Worm (Caenorhabditis elegans): ENCODE measurements around the gene set-1.

ce11 chrIII:6467005-6467404 is 14.8 kb upstream of the set-1 start, which contains the start of gene T26A5.2:
- TF ChIP-seq efl-3 (GFP tag; optimal IDR thresholded peaks at IDR 0.05) (no peak), nhr-11 (tag; optimal IDR thresholded peaks at IDR 0.05) (no peak)
